Worm (Caenorhabditis elegans): ENCODE measurements around the gene Y38H8A.12.
"Not testable (repeated sequence)": the region's sequence is repeated elsewhere in the genome, so short reads cannot be mapped to it uniquely, and the experiment has no call there.

ce11 chrIV:13503365-13504015 lies 42.7 kb upstream of the Y38H8A.12 start:
- TF ChIP-seq madf-6 (GFP tag; IDR thresholded peaks at IDR 0.05) = peak; percentile 54
- not testable (repeated sequence) for TF ChIP-seq unc-62 (GFP tag; optimal IDR thresholded peaks at IDR 0.05); efl-1 (GFP tag; optimal IDR thresholded peaks at IDR 0.05); F10E7.11 (tag; optimal IDR thresholded peaks at IDR 0.05); mel-28 (tag; optimal IDR thresholded peaks at IDR 0.05; ENCODE audit: borderline replicate concordance)

Data from whole organism, young adult.